Worm (Caenorhabditis elegans) whole organism, L4/young adult: ENCODE data around the gene atgp-2.

Experiments used
- W03F9.2 ChIP-seq: fragments of 150-350 bp; optimal IDR thresholded peaks from 2 replicates; lab custom pipeline; 2014; ENCODE audit warnings: missing biosample characterization, missing genetic modification characterization
- dao-5 ChIP-seq: sonication (generic microtip); optimal IDR thresholded peaks from 2 replicates; lab custom pipeline; 2016; ENCODE audit warnings: missing genotype, missing genetic modification characterization, moderate library complexity, missing compliant biosample characterization
- him-1 ChIP-seq: sonication (generic microtip); optimal IDR thresholded peaks from 2 replicates; lab custom pipeline; 2016; ENCODE audit warnings: missing genotype, missing genetic modification reagents, missing genetic modification characterization, missing compliant biosample characterization

atgp-2 gene

ce11 chrII:14643983-14644382, at the start of gene atgp-2:
Gene atgp-2 (minus strand): TSS chrII:14644083.
- no peak for TF ChIP-seq him-1
- TF ChIP-seq W03F9.2 (tag; lab: Kevin White, UChicago) = no peak
- TF ChIP-seq dao-5 (tag; lab: Kevin White, UChicago) = no peak

ce11 chrII:14684377-14684776, 40.5 kb upstream of the atgp-2 start, which contains the start of gene unc-52:
Gene unc-52 (minus strand): TSS chrII:14684456.
- TF ChIP-seq W03F9.2 (tag; lab: Kevin White, UChicago) (no peak), him-1 (no peak), dao-5 (tag; lab: Kevin White, UChicago) (no peak)

ce11 chrII:14683646-14684045, 39.8 kb upstream of the atgp-2 start:
- no peak for TF ChIP-seq dao-5 (tag; lab: Kevin White, UChicago)
- TF ChIP-seq him-1 = no peak
- no peak for TF ChIP-seq W03F9.2 (tag; lab: Kevin White, UChicago)

ce11 chrII:14678157-14678556, 34.3 kb upstream of the atgp-2 start, which contains the start of gene hhat-1:
Gene hhat-1 (plus strand): TSS chrII:14678457.
- TF ChIP-seq dao-5 (tag; lab: Kevin White, UChicago) (no peak), W03F9.2 (tag; lab: Kevin White, UChicago) (no peak), him-1 (no peak)

- TF ChIP-seq dao-5 (tag; lab: Kevin White, UChicago) (no peak), him-1 (no peak)
Measured at ce11 chrII:14673636-14674035, 29.8 kb upstream of the atgp-2 start.

- TF ChIP-seq dao-5 (tag; lab: Kevin White, UChicago) = no peak
- no peak for TF ChIP-seq W03F9.2 (tag; lab: Kevin White, UChicago)
- TF ChIP-seq him-1 = no peak
Measured at ce11 chrII:14672095-14672494, 28.2 kb upstream of the atgp-2 start.

ce11 chrII:14670175-14670574, 26.3 kb upstream of the atgp-2 start:
- TF ChIP-seq dao-5 (tag; lab: Kevin White, UChicago) (no peak), him-1 (no peak), W03F9.2 (tag; lab: Kevin White, UChicago) (no peak)

ce11 chrII:14668608-14669007, 24.7 kb upstream of the atgp-2 start:
- TF ChIP-seq him-1 = no peak
- TF ChIP-seq W03F9.2 (tag; lab: Kevin White, UChicago) = no peak
- no peak for TF ChIP-seq dao-5 (tag; lab: Kevin White, UChicago)

- no peak for TF ChIP-seq W03F9.2 (tag; lab: Kevin White, UChicago)
- TF ChIP-seq him-1 = no peak
- TF ChIP-seq dao-5 (tag; lab: Kevin White, UChicago) = no peak
Measured at ce11 chrII:14666274-14666673, 22.4 kb upstream of the atgp-2 start.

- no peak for TF ChIP-seq dao-5 (tag; lab: Kevin White, UChicago)
- TF ChIP-seq W03F9.2 (tag; lab: Kevin White, UChicago) = no peak
- TF ChIP-seq him-1 = no peak
Measured at ce11 chrII:14664647-14665518, 21.0 kb upstream of the atgp-2 start.

ce11 chrII:14647550-14647949, 3.7 kb upstream of the atgp-2 start:
- TF ChIP-seq dao-5 (tag; lab: Kevin White, UChicago) = no peak
- TF ChIP-seq W03F9.2 (tag; lab: Kevin White, UChicago) = no peak
- TF ChIP-seq him-1 = no peak

- no peak for TF ChIP-seq him-1
- TF ChIP-seq dao-5 (tag; lab: Kevin White, UChicago) = no peak
- no peak for TF ChIP-seq W03F9.2 (tag; lab: Kevin White, UChicago)
Measured at ce11 chrII:14645290-14645689, 1.4 kb upstream of the atgp-2 start.

- TF ChIP-seq W03F9.2 (tag; lab: Kevin White, UChicago) = no peak
- TF ChIP-seq dao-5 (tag; lab: Kevin White, UChicago) = no peak
- no peak for TF ChIP-seq him-1
Measured at ce11 chrII:14644465-14644864, 582 bp upstream of the atgp-2 start.

ce11 chrII:14636737-14637136, 7.1 kb downstream of the atgp-2 start, which contains the start of gene sre-13:
Gene sre-13 (minus strand): TSS chrII:14636837.
- TF ChIP-seq W03F9.2 (tag; lab: Kevin White, UChicago) (no peak), him-1 (no peak), dao-5 (tag; lab: Kevin White, UChicago) (no peak)
